Fruit fly (Drosophila melanogaster) whole organism, embryonic: Measurements from ENCODE around the gene Son.

Experiments
- Ada2b ChIP-seq: fragments of 200-800 bp; sonication (Bioruptor generic); IDR thresholded peaks from 2 replicates; pipeline ENCODE4 v1.3.6; 2022; ENCODE audit warnings: missing biosample characterization, missing genetic modification characterization
- Atf6 ChIP-seq: fragments of 200-800 bp; sonication (Bioruptor generic); IDR thresholded peaks from 2 replicates; pipeline ENCODE4 v1.3.6; 2022; ENCODE audit warnings: missing biosample characterization, missing genetic modification characterization
- BtbVII ChIP-seq: fragments of 200-800 bp; sonication (Bioruptor generic); optimal IDR thresholded peaks from 3 replicates; lab custom pipeline; 2017; ENCODE audit warnings: missing biosample characterization, mild to moderate bottlenecking, missing genetic modification characterization
- CG10321 ChIP-seq: fragments of 200-800 bp; sonication (Bioruptor generic); IDR thresholded peaks from 2 replicates; pipeline ENCODE4 v1.3.6; 2022; ENCODE audit warnings: missing biosample characterization, missing genetic modification characterization
- CG11504 ChIP-seq: fragments of 200-800 bp; sonication (Bioruptor generic); optimal IDR thresholded peaks from 3 replicates; lab custom pipeline; 2019; ENCODE audit warnings: missing biosample characterization, mild to moderate bottlenecking, missing genetic modification characterization, moderate library complexity
- CG11695 ChIP-seq: fragments of 200-800 bp; sonication (Bioruptor generic); IDR thresholded peaks from 3 replicates; pipeline ENCODE4 v1.3.6; 2022; ENCODE audit warnings: missing biosample characterization, missing genetic modification characterization
- CG14710 ChIP-seq: fragments of 200-800 bp; sonication (Bioruptor generic); optimal IDR thresholded peaks from 3 replicates; lab custom pipeline; 2019; ENCODE audit warnings: missing biosample characterization, mild to moderate bottlenecking, missing genetic modification characterization, moderate library complexity
- CG15514 ChIP-seq: fragments of 200-800 bp; sonication (Bioruptor generic); optimal IDR thresholded peaks from 3 replicates; lab custom pipeline; 2017; ENCODE audit warnings: missing biosample characterization, missing genetic modification characterization, mild to moderate bottlenecking, moderate library complexity, missing genetic modification reagents
- CG15696 ChIP-seq: fragments of 200-800 bp; sonication (Bioruptor generic); optimal IDR thresholded peaks from 2 replicates; lab custom pipeline; 2019; ENCODE audit warnings: missing biosample characterization, mild to moderate bottlenecking, missing genetic modification characterization, moderate library complexity
- CG1647 ChIP-seq: fragments of 200-800 bp; sonication (Bioruptor generic); optimal IDR thresholded peaks from 3 replicates; lab custom pipeline; 2016; ENCODE audit warnings: missing biosample characterization, missing genetic modification characterization
- CG17359 ChIP-seq: fragments of 200-800 bp; sonication (Bioruptor generic); optimal IDR thresholded peaks from 3 replicates; lab custom pipeline; 2018; ENCODE audit warnings: missing biosample characterization, mild to moderate bottlenecking, missing genetic modification characterization, moderate library complexity
- CG31365 ChIP-seq: fragments of 200-800 bp; sonication (Bioruptor generic); optimal IDR thresholded peaks from 2 replicates; lab custom pipeline; 2018; ENCODE audit warnings: missing biosample characterization, mild to moderate bottlenecking, missing genetic modification characterization
- CG31441 ChIP-seq: fragments of 200-800 bp; sonication (Bioruptor generic); IDR thresholded peaks from 2 replicates; pipeline ENCODE4 v1.3.6; 2022; ENCODE audit warnings: missing biosample characterization, missing genetic modification characterization
- CG32532 ChIP-seq: fragments of 200-800 bp; sonication (Bioruptor generic); IDR thresholded peaks from 2 replicates; pipeline ENCODE4 v1.3.6; 2022; ENCODE audit warnings: missing biosample characterization, missing genetic modification characterization
- CG3281 ChIP-seq: fragments of 200-800 bp; sonication (Bioruptor generic); optimal IDR thresholded peaks from 3 replicates; lab custom pipeline; 2017; ENCODE audit warnings: missing biosample characterization, mild to moderate bottlenecking, missing genetic modification characterization
- CG3847 ChIP-seq: fragments of 200-800 bp; sonication (Bioruptor generic); IDR thresholded peaks from 2 replicates; pipeline ENCODE4 v1.3.6; 2022; ENCODE audit warnings: missing biosample characterization, missing genetic modification characterization
- CG42726 ChIP-seq: fragments of 200-800 bp; sonication (Bioruptor generic); IDR thresholded peaks from 2 replicates; pipeline ENCODE4 v1.3.6; 2022; ENCODE audit warnings: missing biosample characterization, missing genetic modification characterization; ENCODE audit not compliant: partially characterized antibody
- CG4328 ChIP-seq: fragments of 200-800 bp; sonication (Bioruptor generic); optimal IDR thresholded peaks from 3 replicates; lab custom pipeline; 2017; ENCODE audit warnings: missing biosample characterization, missing genetic modification reagents, missing genetic modification characterization
- CG6254 ChIP-seq: fragments of 200-800 bp; sonication (Bioruptor generic); optimal IDR thresholded peaks from 3 replicates; lab custom pipeline; 2017; ENCODE audit warnings: mild to moderate bottlenecking, missing biosample characterization, missing genetic modification reagents, missing genetic modification characterization
- CG6791 ChIP-seq: fragments of 200-800 bp; sonication (Bioruptor generic); IDR thresholded peaks from 3 replicates; pipeline ENCODE4 v1.3.6; 2022; ENCODE audit warnings: missing biosample characterization, missing genetic modification characterization; ENCODE audit not compliant: partially characterized antibody
- CG7357 ChIP-seq: fragments of 200-800 bp; sonication (Bioruptor generic); IDR thresholded peaks from 3 replicates; pipeline ENCODE4 v1.3.6; 2022; ENCODE audit warnings: missing biosample characterization, missing genetic modification characterization
- CG7786 ChIP-seq: fragments of 200-800 bp; sonication (Bioruptor generic); optimal IDR thresholded peaks from 2 replicates; lab custom pipeline; 2016; ENCODE audit warnings: missing biosample characterization, missing genetic modification characterization
- CG8765 ChIP-seq: fragments of 200-800 bp; sonication (Bioruptor generic); IDR thresholded peaks from 2 replicates; pipeline ENCODE4 v1.3.6; 2022; ENCODE audit warnings: missing biosample characterization, missing genetic modification characterization
- CkIIα-i1 ChIP-seq: fragments of 200-800 bp; sonication (Bioruptor generic); IDR thresholded peaks from 2 replicates; pipeline ENCODE4 v1.3.6; 2022; ENCODE audit warnings: missing biosample characterization, missing genetic modification characterization
- Dbx ChIP-seq: fragments of 200-800 bp; sonication (Bioruptor generic); IDR thresholded peaks from 3 replicates; pipeline ENCODE4 v1.3.6; 2022; ENCODE audit warnings: missing biosample characterization, missing genetic modification characterization
- Dp ChIP-seq: fragments of 200-800 bp; sonication (Bioruptor generic); optimal IDR thresholded peaks from 2 replicates; lab custom pipeline; 2018; ENCODE audit warnings: missing biosample characterization, mild to moderate bottlenecking, missing genetic modification characterization, moderate library complexity
- Drgx ChIP-seq: fragments of 200-800 bp; sonication (Bioruptor generic); IDR thresholded peaks from 2 replicates; pipeline ENCODE4 v1.3.6; 2022; ENCODE audit warnings: missing biosample characterization, missing genetic modification characterization
- GATAe ChIP-seq: fragments of 200-800 bp; sonication (Bioruptor generic); conservative IDR thresholded peaks from 2 replicates; pipeline ENCODE4 v1.3.6; 2022; ENCODE audit warnings: missing biosample characterization, missing genetic modification characterization
- HLHmδ ChIP-seq: fragments of 200-800 bp; sonication (Bioruptor generic); optimal IDR thresholded peaks from 2 replicates; lab custom pipeline; 2018; ENCODE audit warnings: missing biosample characterization, mild to moderate bottlenecking, missing genetic modification characterization, moderate library complexity
- Meics ChIP-seq: fragments of 200-800 bp; sonication (Bioruptor generic); optimal IDR thresholded peaks from 2 replicates; lab custom pipeline; 2017; ENCODE audit warnings: missing biosample characterization, mild to moderate bottlenecking, missing genetic modification characterization
- NfI ChIP-seq: fragments of 200-800 bp; sonication (Bioruptor generic); optimal IDR thresholded peaks from 3 replicates; lab custom pipeline; 2018; ENCODE audit warnings: missing biosample characterization, mild to moderate bottlenecking, missing genetic modification characterization, moderate library complexity
- Optix ChIP-seq: fragments of 200-800 bp; sonication (Bioruptor generic); IDR thresholded peaks from 3 replicates; pipeline ENCODE4 v1.3.6; 2022; ENCODE audit warnings: missing biosample characterization, missing genetic modification characterization
- Rx ChIP-seq: fragments of 200-800 bp; sonication (Bioruptor generic); IDR thresholded peaks from 2 replicates; pipeline ENCODE4 v1.3.6; 2022; ENCODE audit warnings: missing biosample characterization, missing genetic modification characterization
- Sry-β ChIP-seq: fragments of 200-800 bp; sonication (Bioruptor generic); optimal IDR thresholded peaks from 2 replicates; lab custom pipeline; 2018; ENCODE audit warnings: missing biosample characterization, mild to moderate bottlenecking, missing genetic modification characterization, moderate library complexity
- Vsx1 ChIP-seq: fragments of 200-800 bp; sonication (Bioruptor generic); optimal IDR thresholded peaks from 2 replicates; lab custom pipeline; 2017; ENCODE audit warnings: missing biosample characterization, mild to moderate bottlenecking, missing genetic modification characterization, missing genetic modification reagents
- Xbp1 ChIP-seq: fragments of 200-800 bp; sonication (Bioruptor generic); optimal IDR thresholded peaks from 3 replicates; lab custom pipeline; 2016; ENCODE audit warnings: missing biosample characterization, mild to moderate bottlenecking, missing genetic modification characterization
- amos ChIP-seq: fragments of 200-800 bp; sonication (Bioruptor generic); IDR thresholded peaks from 2 replicates; pipeline ENCODE4 v1.3.6; 2022; ENCODE audit warnings: missing biosample characterization, missing genetic modification characterization; ENCODE audit not compliant: partially characterized antibody
- aop ChIP-seq: fragments of 200-800 bp; sonication (Bioruptor generic); IDR thresholded peaks from 2 replicates; pipeline ENCODE4 v1.3.6; 2022; ENCODE audit warnings: missing biosample characterization, missing genetic modification characterization
- bab2 ChIP-seq: fragments of 200-800 bp; sonication (Bioruptor generic); optimal IDR thresholded peaks from 2 replicates; lab custom pipeline; 2016; ENCODE audit warnings: missing biosample characterization, missing genetic modification characterization
- chif ChIP-seq, 2 experiments: fragments of 200-800 bp; sonication (Bioruptor generic); optimal IDR thresholded peaks; 3 replicates each; lab custom pipeline; 2016; ENCODE audit warnings: missing biosample characterization in 2 of 2, missing genetic modification characterization in 2 of 2
- chm ChIP-seq: fragments of 200-800 bp; sonication (Bioruptor generic); IDR thresholded peaks from 2 replicates; pipeline ENCODE4 v1.3.6; 2022; ENCODE audit warnings: missing biosample characterization, missing genetic modification characterization
- croc ChIP-seq: fragments of 200-800 bp; sonication (Bioruptor generic); conservative IDR thresholded peaks from 3 replicates; pipeline ENCODE4 v1.3.6; 2022; ENCODE audit warnings: missing biosample characterization, missing genetic modification characterization
- grau ChIP-seq: fragments of 200-800 bp; optimal IDR thresholded peaks from 3 replicates; lab custom pipeline; 2019; ENCODE audit warnings: missing biosample characterization, mild to moderate bottlenecking, missing genetic modification characterization, moderate library complexity
- hth ChIP-seq: fragments of >200 bp; optimal IDR thresholded peaks from 2 replicates; lab custom pipeline; 2017; ENCODE audit warnings: inconsistent platforms
- jigr1 ChIP-seq: fragments of 200-800 bp; sonication (Bioruptor generic); IDR thresholded peaks from 3 replicates; pipeline ENCODE4 v1.3.6; 2022; ENCODE audit warnings: missing biosample characterization, missing genetic modification characterization
- klu ChIP-seq: fragments of 200-800 bp; sonication (Bioruptor generic); IDR thresholded peaks from 2 replicates; pipeline ENCODE4 v1.3.6; 2022; ENCODE audit warnings: missing biosample characterization, missing genetic modification characterization
- nau ChIP-seq: fragments of 200-800 bp; sonication (Bioruptor generic); optimal IDR thresholded peaks from 3 replicates; lab custom pipeline; 2017; ENCODE audit warnings: missing biosample characterization, mild to moderate bottlenecking, missing genetic modification characterization, missing genetic modification reagents
- nom ChIP-seq: fragments of 200-800 bp; sonication (Bioruptor generic); optimal IDR thresholded peaks from 2 replicates; lab custom pipeline; 2017; ENCODE audit warnings: missing biosample characterization, missing genetic modification characterization, mild to moderate bottlenecking, moderate library complexity, missing genetic modification reagents
- odd ChIP-seq: fragments of 200-800 bp; sonication (Bioruptor generic); optimal IDR thresholded peaks from 2 replicates; lab custom pipeline; 2017; ENCODE audit warnings: missing biosample characterization, mild to moderate bottlenecking, missing genetic modification characterization
- pfk ChIP-seq: fragments of 200-800 bp; sonication (Bioruptor generic); optimal IDR thresholded peaks from 2 replicates; lab custom pipeline; 2018; ENCODE audit warnings: missing biosample characterization, mild to moderate bottlenecking, missing genetic modification characterization, moderate library complexity
- scrt ChIP-seq: fragments of 200-800 bp; sonication (Bioruptor generic); optimal IDR thresholded peaks from 2 replicates; lab custom pipeline; 2018; ENCODE audit warnings: missing biosample characterization, mild to moderate bottlenecking, missing genetic modification characterization, moderate library complexity
- tgo ChIP-seq: fragments of 200-800 bp; sonication (Bioruptor generic); IDR thresholded peaks from 3 replicates; pipeline ENCODE4 v1.3.6; 2022; ENCODE audit warnings: missing biosample characterization, missing genetic modification characterization

Son gene

DNA sequence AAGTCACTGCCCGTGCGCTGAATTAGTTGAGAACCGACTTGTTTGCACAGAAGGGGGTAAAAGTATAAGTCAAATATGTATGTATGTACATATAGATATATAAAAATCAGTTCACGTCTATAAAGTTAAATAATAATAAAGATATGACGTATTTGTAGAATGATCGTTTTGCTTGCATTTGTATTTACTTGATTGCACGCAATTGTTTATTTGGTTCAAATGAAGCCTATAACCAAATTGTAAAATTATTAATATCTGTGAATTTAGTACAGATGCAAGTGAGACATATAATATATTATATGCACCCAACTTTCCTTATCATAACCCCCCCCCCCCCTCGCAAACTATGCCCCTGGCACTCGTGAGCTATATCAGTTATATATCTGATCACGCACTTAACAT, 22.7 kb downstream of the Son start (continued):
- TF ChIP-seq CG8765, result no peak
- peak; percentile 13 for TF ChIP-seq nom (GFP tag; lab: Kevin White, UChicago)
- no peak for TF ChIP-seq jigr1
- TF ChIP-seq croc, result no peak
- TF ChIP-seq scrt (GFP tag; lab: Kevin White, UChicago), result peak; percentile 49
- peak; percentile 63 for TF ChIP-seq grau
- TF ChIP-seq Rx, result no peak
- no peak for TF ChIP-seq CkIIα-i1
- no peak for TF ChIP-seq HLHmδ
- TF ChIP-seq Drgx (GFP tag; lab: Robert Waterston, UW), result no peak
- TF ChIP-seq CG11504 (tag; lab: Kevin White, UChicago), result peak; percentile 66
- TF ChIP-seq Dp (GFP tag; lab: Kevin White, UChicago), result no peak
- TF ChIP-seq Atf6 (GFP tag; lab: Robert Waterston, UW), result peak; percentile 40; the same call in 1 of the 2 replicates
- TF ChIP-seq chif (GFP tag; optimal IDR thresholded peaks at IDR 0.05; lab: Kevin White, UChicago), result no peak
- TF ChIP-seq CG4328, result peak; percentile 28
- no peak for TF ChIP-seq CG6254
- TF ChIP-seq CG31441, result peak; percentile 50
- TF ChIP-seq Vsx1 (GFP tag; lab: Kevin White, UChicago), result no peak
- TF ChIP-seq Dbx, result peak; percentile 65; the same call in 2 of the 3 replicates
- TF ChIP-seq BtbVII, result peak; percentile 78
- no peak for TF ChIP-seq tgo (GFP tag; lab: Robert Waterston, UW)
- no peak for TF ChIP-seq CG6791 (GFP tag; lab: Robert Waterston, UW)
- no peak for TF ChIP-seq amos (GFP tag; lab: Robert Waterston, UW)
- TF ChIP-seq CG11695 (GFP tag; lab: Robert Waterston, UW), result no peak
- TF ChIP-seq CG7786 (GFP tag; lab: Kevin White, UChicago), result no peak
- no peak for TF ChIP-seq hth
- TF ChIP-seq Ada2b (GFP tag; lab: Robert Waterston, UW), result no peak
- peak; percentile 34 for TF ChIP-seq nau (GFP tag; lab: Kevin White, UChicago)
- TF ChIP-seq CG1647, result no peak
- TF ChIP-seq CG3847, result peak; percentile 32
- TF ChIP-seq Sry-β (GFP tag; lab: Kevin White, UChicago), result no peak
- no peak for TF ChIP-seq bab2 (GFP tag; lab: Kevin White, UChicago)
- peak; percentile 2 for TF ChIP-seq NfI (GFP tag; lab: Kevin White, UChicago)
- TF ChIP-seq aop (GFP tag; lab: Robert Waterston, UW), result no peak
- TF ChIP-seq CG15696 (tag; lab: Kevin White, UChicago), result peak; percentile 52
- no peak for TF ChIP-seq Xbp1
- peak; percentile 19 for TF ChIP-seq CG14710 (tag; lab: Kevin White, UChicago)
- TF ChIP-seq GATAe (GFP tag; lab: Robert Waterston, UW), result no peak
- no peak for TF ChIP-seq pfk
- no peak for TF ChIP-seq chm (GFP tag; lab: Robert Waterston, UW)
- peak; percentile 56 for TF ChIP-seq CG17359 (tag; lab: Kevin White, UChicago)
- TF ChIP-seq CG31365 (tag; lab: Kevin White, UChicago), result no peak
- no peak for TF ChIP-seq Optix (GFP tag; lab: Robert Waterston, UW)
- peak; percentile 53 for TF ChIP-seq CG15514 (GFP tag; lab: Kevin White, UChicago)
- TF ChIP-seq CG3281 (GFP tag; lab: Kevin White, UChicago), result peak; percentile 80
- TF ChIP-seq CG7357, result no peak
- TF ChIP-seq CG32532 (GFP tag; lab: Robert Waterston, UW), result peak; percentile 57
- no peak for TF ChIP-seq CG10321 (GFP tag; lab: Robert Waterston, UW)
- TF ChIP-seq klu (GFP tag; lab: Robert Waterston, UW), result no peak
- TF ChIP-seq Meics, result peak; percentile 78
- peak; percentile 9 for TF ChIP-seq odd (GFP tag; lab: Kevin White, UChicago)
- TF ChIP-seq CG42726 (GFP tag; lab: Robert Waterston, UW), result no peak
